Fruit fly (Drosophila melanogaster): ENCODE results near the gene CG45263.

DNA sequence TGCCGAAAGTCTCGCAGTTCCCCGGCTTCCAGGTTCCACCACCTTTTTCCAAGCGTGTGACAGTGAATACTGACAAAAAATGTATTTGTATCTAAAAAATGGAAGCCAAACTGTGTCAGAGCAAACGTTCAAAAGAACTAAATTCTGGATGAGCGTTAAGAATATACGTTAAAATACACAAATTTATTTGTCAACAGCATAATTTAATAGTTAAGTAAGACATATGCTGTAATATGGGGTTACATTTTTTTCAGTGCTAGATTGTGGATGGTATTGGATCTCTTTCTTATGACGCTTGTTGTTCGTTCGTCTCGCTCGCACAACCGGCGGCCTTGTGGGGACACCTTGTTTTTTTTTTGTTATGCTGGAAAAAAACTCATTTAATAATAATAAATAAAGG, 121.8 kb downstream of the CG45263 start:
- TF ChIP-seq CG8478 (optimal IDR thresholded peaks at IDR 0.05): no peak
- no peak for TF ChIP-seq CTCF (optimal IDR thresholded peaks at IDR 0.05)
